Fruit fly (Drosophila melanogaster) whole organism, embryonic: ENCODE data around the gene Zdhhc8.

ENCODE experiments used
- Antp ChIP-seq: fragments of 200-800 bp; sonication (Bioruptor generic); optimal IDR thresholded peaks from 3 replicates; lab custom pipeline; 2016; ENCODE audit warnings: missing biosample characterization, missing genetic modification characterization
- Atf6 ChIP-seq: fragments of 200-800 bp; sonication (Bioruptor generic); IDR thresholded peaks from 2 replicates; pipeline ENCODE4 v1.3.6; 2022; ENCODE audit warnings: missing biosample characterization, missing genetic modification characterization
- CG10209 ChIP-seq: fragments of 200-800 bp; sonication (Bioruptor generic); optimal IDR thresholded peaks from 3 replicates; lab custom pipeline; 2017; ENCODE audit warnings: missing biosample characterization, mild to moderate bottlenecking, missing genetic modification characterization, missing genetic modification reagents
- CG10366 ChIP-seq: fragments of 200-800 bp; sonication (Bioruptor generic); IDR thresholded peaks from 2 replicates; pipeline ENCODE4 v1.3.6; 2022; ENCODE audit warnings: missing biosample characterization, missing genetic modification characterization
- CG10959 ChIP-seq: fragments of 200-800 bp; sonication (Bioruptor generic); IDR thresholded peaks from 2 replicates; pipeline ENCODE4 v1.3.6; 2022; ENCODE audit warnings: missing biosample characterization, missing genetic modification characterization
- CG12942 ChIP-seq: fragments of 200-800 bp; sonication (Bioruptor generic); optimal IDR thresholded peaks from 3 replicates; lab custom pipeline; 2016; ENCODE audit warnings: missing biosample characterization, missing genetic modification characterization
- CG15011 ChIP-seq: fragments of 200-800 bp; sonication (Bioruptor generic); optimal IDR thresholded peaks from 3 replicates; lab custom pipeline; 2018; ENCODE audit warnings: missing biosample characterization, mild to moderate bottlenecking, missing genetic modification characterization
- CG17328 ChIP-seq: fragments of 200-800 bp; sonication (Bioruptor generic); IDR thresholded peaks from 2 replicates; pipeline ENCODE4 v1.3.6; 2022; ENCODE audit warnings: missing biosample characterization, missing genetic modification characterization
- CG17359 ChIP-seq: fragments of 200-800 bp; sonication (Bioruptor generic); optimal IDR thresholded peaks from 3 replicates; lab custom pipeline; 2018; ENCODE audit warnings: missing biosample characterization, mild to moderate bottlenecking, missing genetic modification characterization, moderate library complexity
- CG17612 ChIP-seq: fragments of 200-800 bp; sonication (Bioruptor generic); IDR thresholded peaks from 2 replicates; pipeline ENCODE4 v1.3.6; 2022; ENCODE audit warnings: missing biosample characterization, missing genetic modification characterization
- CG2678 ChIP-seq: fragments of 200-800 bp; sonication (Bioruptor generic); optimal IDR thresholded peaks from 3 replicates; lab custom pipeline; 2019; ENCODE audit warnings: missing biosample characterization, mild to moderate bottlenecking, missing genetic modification characterization, moderate library complexity
- CG31365 ChIP-seq: fragments of 200-800 bp; sonication (Bioruptor generic); optimal IDR thresholded peaks from 2 replicates; lab custom pipeline; 2018; ENCODE audit warnings: missing biosample characterization, mild to moderate bottlenecking, missing genetic modification characterization
- CG31441 ChIP-seq: fragments of 200-800 bp; sonication (Bioruptor generic); IDR thresholded peaks from 2 replicates; pipeline ENCODE4 v1.3.6; 2022; ENCODE audit warnings: missing biosample characterization, missing genetic modification characterization
- CG34422 ChIP-seq: fragments of 200-800 bp; sonication (Bioruptor generic); IDR thresholded peaks from 3 replicates; pipeline ENCODE4 v1.3.6; 2022; ENCODE audit warnings: missing biosample characterization, missing genetic modification characterization
- CG7556 ChIP-seq: fragments of 200-800 bp; sonication (Bioruptor generic); optimal IDR thresholded peaks from 2 replicates; lab custom pipeline; 2017; ENCODE audit warnings: missing biosample characterization, mild to moderate bottlenecking, missing genetic modification characterization
- CG7745 ChIP-seq: fragments of 200-800 bp; sonication (Bioruptor generic); optimal IDR thresholded peaks from 2 replicates; lab custom pipeline; 2018; ENCODE audit warnings: missing biosample characterization, mild to moderate bottlenecking, missing genetic modification characterization, moderate library complexity
- CoRest ChIP-seq: fragments of 200-800 bp; sonication (Bioruptor generic); optimal IDR thresholded peaks from 3 replicates; lab custom pipeline; 2018; ENCODE audit warnings: missing biosample characterization, mild to moderate bottlenecking, missing genetic modification characterization, moderate library complexity
- Dfd ChIP-seq, 2 experiments: fragments of >200 bp; optimal IDR thresholded peaks; 2 replicates each; lab custom pipeline; 2017; ENCODE audit warnings: missing biosample characterization in 2 of 2, missing genetic modification characterization in 2 of 2
- Dip3 ChIP-seq: fragments of 200-800 bp; sonication (Bioruptor generic); optimal IDR thresholded peaks from 3 replicates; lab custom pipeline; 2016; ENCODE audit warnings: missing biosample characterization, missing genetic modification characterization
- E2f2 ChIP-seq: fragments of 200-800 bp; sonication (Bioruptor generic); IDR thresholded peaks from 2 replicates; pipeline ENCODE4 v1.3.6; 2022; ENCODE audit warnings: missing biosample characterization, missing genetic modification characterization
- Eip74EF ChIP-seq, 2 experiments: fragments of 200-800 bp in 1 of 2; fragments of >200 bp in 1 of 2; sonication (Bioruptor generic) in 1 of 2; optimal IDR thresholded peaks; 2 replicates each; lab custom pipeline; 2017 to 2019; ENCODE audit warnings: missing biosample characterization in 2 of 2, missing genetic modification characterization in 2 of 2, mild to moderate bottlenecking in 1 of 2, moderate library complexity in 1 of 2
- Fer1 ChIP-seq: fragments of 200-800 bp; sonication (Bioruptor generic); optimal IDR thresholded peaks from 2 replicates; lab custom pipeline; 2017; ENCODE audit warnings: missing biosample characterization, mild to moderate bottlenecking, missing genetic modification characterization
- Fer2 ChIP-seq: fragments of 200-800 bp; sonication (Bioruptor generic); optimal IDR thresholded peaks from 2 replicates; lab custom pipeline; 2018; ENCODE audit warnings: missing biosample characterization, mild to moderate bottlenecking, missing genetic modification characterization, moderate library complexity
- Hey ChIP-seq: fragments of 200-800 bp; sonication (Bioruptor generic); optimal IDR thresholded peaks from 3 replicates; lab custom pipeline; 2018; ENCODE audit warnings: missing biosample characterization, mild to moderate bottlenecking, missing genetic modification characterization
- Hr39 ChIP-seq: fragments of >200 bp; optimal IDR thresholded peaks from 2 replicates; lab custom pipeline; 2017
- Nf-YA ChIP-seq: fragments of 200-800 bp; sonication (Bioruptor generic); IDR thresholded peaks from 2 replicates; pipeline ENCODE4 v1.3.6; 2022; ENCODE audit warnings: missing biosample characterization, missing genetic modification characterization
- Oli ChIP-seq: fragments of 200-800 bp; sonication (Bioruptor generic); optimal IDR thresholded peaks from 2 replicates; lab custom pipeline; 2018; ENCODE audit warnings: missing biosample characterization, mild to moderate bottlenecking, missing genetic modification characterization, moderate library complexity
- Sin3A ChIP-seq: fragments of >200 bp; optimal IDR thresholded peaks from 2 replicates; lab custom pipeline; 2018
- Stat92E ChIP-seq, 3 experiments: fragments of >200 bp in 2 of 3; fragments of 200-800 bp in 1 of 3; sonication (Bioruptor generic) in 1 of 3; optimal IDR thresholded peaks; 2 replicates each; lab custom pipeline; 2017 to 2019; ENCODE audit warnings: missing biosample characterization in 3 of 3, missing genetic modification characterization in 3 of 3, mild to moderate bottlenecking in 1 of 3, moderate library complexity in 1 of 3
- TFAM ChIP-seq: fragments of 200-800 bp; sonication (Bioruptor generic); optimal IDR thresholded peaks from 2 replicates; lab custom pipeline; 2017; ENCODE audit warnings: missing biosample characterization, missing genetic modification characterization, inconsistent platforms
- bigmax ChIP-seq: fragments of 200-800 bp; sonication (Bioruptor generic); optimal IDR thresholded peaks from 2 replicates; lab custom pipeline; 2018; ENCODE audit warnings: missing biosample characterization, mild to moderate bottlenecking, missing genetic modification characterization
- cad ChIP-seq: fragments of >200 bp; optimal IDR thresholded peaks from 2 replicates; lab custom pipeline; 2017; ENCODE audit warnings: missing biosample characterization, missing genetic modification characterization
- crp ChIP-seq, 2 experiments: fragments of 200-800 bp; sonication (Bioruptor generic); optimal IDR thresholded peaks; 2 replicates in 1 of 2; 3 replicates in 1 of 2; lab custom pipeline; 2017; ENCODE audit warnings: missing biosample characterization in 2 of 2, missing genetic modification characterization in 2 of 2, mild to moderate bottlenecking in 1 of 2, moderate library complexity in 1 of 2
- dan ChIP-seq: fragments of 200-800 bp; sonication (Bioruptor generic); IDR thresholded peaks from 2 replicates; pipeline ENCODE4 v1.3.6; 2022; ENCODE audit warnings: missing biosample characterization, missing genetic modification characterization
- dati ChIP-seq: fragments of 200-800 bp; sonication (Bioruptor generic); IDR thresholded peaks from 2 replicates; pipeline ENCODE4 v1.3.6; 2022; ENCODE audit warnings: missing biosample characterization, missing genetic modification characterization
- en ChIP-seq: fragments of 200-800 bp; sonication (Bioruptor generic); optimal IDR thresholded peaks from 2 replicates; lab custom pipeline; 2016; ENCODE audit warnings: missing biosample characterization, missing genetic modification characterization
- esg ChIP-seq: fragments of 200-800 bp; sonication (Bioruptor generic); conservative IDR thresholded peaks from 2 replicates; pipeline ENCODE4 v1.3.6; 2022; ENCODE audit warnings: missing biosample characterization, missing genetic modification characterization
- eve ChIP-seq, 2 experiments: fragments of >200 bp; optimal IDR thresholded peaks; 2 replicates each; lab custom pipeline; 2017; ENCODE audit warnings: missing biosample characterization in 2 of 2, missing genetic modification characterization in 2 of 2
- fd102C ChIP-seq: fragments of 200-800 bp; sonication (Bioruptor generic); optimal IDR thresholded peaks from 2 replicates; lab custom pipeline; 2018; ENCODE audit warnings: missing biosample characterization, mild to moderate bottlenecking, missing genetic modification characterization, moderate library complexity
- jing ChIP-seq: fragments of 200-800 bp; sonication (Bioruptor generic); optimal IDR thresholded peaks from 2 replicates; lab custom pipeline; 2018; ENCODE audit warnings: missing biosample characterization, mild to moderate bottlenecking, missing genetic modification characterization
- lola ChIP-seq, 3 experiments: fragments of >200 bp in 2 of 3; fragments of 200-800 bp in 1 of 3; sonication (Bioruptor generic) in 1 of 3; optimal IDR thresholded peaks; 2 replicates each; lab custom pipeline; 2017 to 2019; ENCODE audit warnings: missing biosample characterization in 3 of 3, missing genetic modification characterization in 3 of 3, mild to moderate bottlenecking in 1 of 3, moderate library complexity in 1 of 3
- nom ChIP-seq: fragments of 200-800 bp; sonication (Bioruptor generic); optimal IDR thresholded peaks from 2 replicates; lab custom pipeline; 2017; ENCODE audit warnings: missing biosample characterization, missing genetic modification characterization, mild to moderate bottlenecking, moderate library complexity, missing genetic modification reagents
- otp ChIP-seq: fragments of 200-800 bp; sonication (Bioruptor generic); IDR thresholded peaks from 3 replicates; pipeline ENCODE4, ENCODE4 v1.3.6; 2022; ENCODE audit warnings: missing biosample characterization, missing genetic modification characterization
- psq ChIP-seq: fragments of 200-800 bp; sonication (Bioruptor generic); optimal IDR thresholded peaks from 2 replicates; lab custom pipeline; 2017; ENCODE audit warnings: missing biosample characterization, missing genetic modification characterization
- run ChIP-seq: fragments of 200-800 bp; sonication (Bioruptor generic); optimal IDR thresholded peaks from 3 replicates; lab custom pipeline; 2018; ENCODE audit warnings: missing biosample characterization, mild to moderate bottlenecking, missing genetic modification characterization
- sens ChIP-seq: fragments of 200-800 bp; sonication (Bioruptor generic); peaks from one replicate; lab custom pipeline; 2016; ENCODE audit warnings: missing biosample characterization, missing genetic modification characterization
- sob ChIP-seq: fragments of 200-800 bp; sonication (Bioruptor generic); IDR thresholded peaks from 2 replicates; pipeline ENCODE4 v1.3.6; 2022; ENCODE audit warnings: missing biosample characterization, missing genetic modification characterization
- stc ChIP-seq: fragments of 200-800 bp; sonication (Bioruptor generic); IDR thresholded peaks from 2 replicates; pipeline ENCODE4 v1.3.6; 2022; ENCODE audit warnings: missing biosample characterization, missing genetic modification characterization
- tx ChIP-seq: fragments of 200-800 bp; sonication (Bioruptor generic); optimal IDR thresholded peaks from 2 replicates; lab custom pipeline; 2016; ENCODE audit warnings: missing biosample characterization, missing genetic modification characterization
- unc-4 ChIP-seq: fragments of 200-800 bp; sonication (Bioruptor generic); IDR thresholded peaks from 2 replicates; pipeline ENCODE4 v1.3.6; 2022; ENCODE audit warnings: missing biosample characterization, missing genetic modification characterization; ENCODE audit not compliant: partially characterized antibody

Gene Zdhhc8

DNA sequence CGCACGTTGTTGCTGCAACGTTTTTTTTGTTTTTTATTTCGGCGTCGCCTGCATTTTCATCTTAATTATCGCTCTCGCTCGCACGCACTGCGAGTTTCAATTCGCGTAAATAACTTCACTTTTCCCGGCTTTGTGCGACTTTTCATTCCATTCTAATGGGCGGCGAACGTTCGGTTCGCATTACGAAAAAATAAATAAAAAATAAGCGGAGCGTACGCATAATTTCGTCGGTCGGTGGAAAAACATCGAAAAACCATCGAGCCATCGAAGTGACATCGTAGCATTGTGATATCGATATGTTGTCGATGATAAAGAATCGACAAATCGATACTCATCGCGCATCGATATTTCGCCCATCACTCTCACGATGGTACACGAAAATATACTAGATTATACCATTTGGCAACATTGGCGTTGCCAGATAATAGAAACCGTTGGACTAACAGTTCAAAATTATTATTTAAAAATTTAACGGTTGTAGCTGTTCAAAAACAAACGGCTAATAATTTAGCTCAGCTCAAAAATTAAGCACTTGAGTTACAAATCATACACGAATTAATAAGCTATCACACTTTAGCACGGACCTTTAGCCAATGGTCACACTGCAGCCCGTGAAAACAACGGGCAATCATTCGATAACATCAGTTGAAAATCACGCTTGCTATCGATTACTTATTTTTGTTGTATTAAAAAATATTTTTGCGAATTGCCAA is at the start of gene Zdhhc8, which contains the start of gene BCL7-like (continued):
- no peak for TF ChIP-seq CG10959
- TF ChIP-seq Atf6 (GFP tag; lab: Robert Waterston, UW) = no peak
- no peak for TF ChIP-seq CG7556 (GFP tag; lab: Kevin White, UChicago)
- peak; percentile 63 for TF ChIP-seq CoRest (tag; lab: Kevin White, UChicago)
- no peak for TF ChIP-seq fd102C (GFP tag; lab: Kevin White, UChicago)
- no peak for TF ChIP-seq dan (GFP tag; lab: Robert Waterston, UW)
- no peak for TF ChIP-seq CG31365
- peak; percentile 17; the same call in 1 of the 2 replicates for TF ChIP-seq CG10366 (GFP tag; lab: Robert Waterston, UW)
- TF ChIP-seq Oli = no peak
- TF ChIP-seq jing = no peak
- TF ChIP-seq unc-4 = peak; percentile 97
- peak; percentile 96 for TF ChIP-seq Sin3A (lab: Kevin White, UChicago)
- TF ChIP-seq Nf-YA (GFP tag; lab: Robert Waterston, UW) = no peak
- peak; percentile 18 for TF ChIP-seq Dip3 (GFP tag; lab: Kevin White, UChicago)
- peak; percentile 89 for TF ChIP-seq sens (GFP tag; lab: Kevin White, UChicago)
- no peak for TF ChIP-seq TFAM (GFP tag; lab: Kevin White, UChicago)
- TF ChIP-seq psq (GFP tag; lab: Kevin White, UChicago) = no peak
- peak in 1 of 3 experiments; percentile 21 for TF ChIP-seq lola (GFP tag; optimal IDR thresholded peaks at IDR 0.05; lab: Kevin White, UChicago)
- TF ChIP-seq CG31441 = peak; percentile 51; the same call in 1 of the 2 replicates
- TF ChIP-seq en (GFP tag; lab: Kevin White, UChicago) = no peak
- TF ChIP-seq CG17328 = no peak
- no peak for TF ChIP-seq CG17359 (tag; lab: Kevin White, UChicago)
- no peak for TF ChIP-seq Hr39 (lab: Kevin White, UChicago)
- TF ChIP-seq CG17612 (GFP tag; lab: Robert Waterston, UW) = no peak
- 0 out of 2 replicates have a peak, but pooled peaks have one; percentile 39 for TF ChIP-seq esg (GFP tag; lab: Robert Waterston, UW)
- TF ChIP-seq crp (GFP tag; optimal IDR thresholded peaks at IDR 0.05; lab: Kevin White, UChicago) = peak in 1 of 2 experiments; percentile 29
- peak; percentile 49 for TF ChIP-seq tx (GFP tag; lab: Kevin White, UChicago)
- peak; percentile 7 for TF ChIP-seq CG10209 (GFP tag; lab: Kevin White, UChicago)
- no peak for TF ChIP-seq bigmax
- TF ChIP-seq nom (GFP tag; lab: Kevin White, UChicago) = peak; percentile 37
- no peak; the same call in 2 of the 3 replicates for TF ChIP-seq CG34422 (GFP tag; lab: Robert Waterston, UW)
- TF ChIP-seq dati (GFP tag; lab: Robert Waterston, UW) = no peak
- no peak for TF ChIP-seq stc (GFP tag; lab: Robert Waterston, UW)
- no peak for TF ChIP-seq Hey (tag; lab: Kevin White, UChicago)
- TF ChIP-seq otp (GFP tag; lab: Robert Waterston, UW) = no peak
- no peak; the same call in 1 of the 2 replicates for TF ChIP-seq sob (GFP tag; lab: Robert Waterston, UW)
- no peak for TF ChIP-seq CG2678 (tag; lab: Kevin White, UChicago)
- TF ChIP-seq CG12942 (GFP tag; lab: Kevin White, UChicago) = peak; percentile 37
- TF ChIP-seq Dfd (GFP tag; optimal IDR thresholded peaks at IDR 0.05; lab: Kevin White, UChicago) = no peak
- TF ChIP-seq Stat92E (GFP tag; optimal IDR thresholded peaks at IDR 0.05; lab: Kevin White, UChicago) = peak in 1 of 3 experiments; percentile 0
- TF ChIP-seq CG7745 (tag; lab: Kevin White, UChicago) = no peak
- TF ChIP-seq Fer2 = no peak
- peak; percentile 60 for TF ChIP-seq E2f2 (GFP tag; lab: Robert Waterston, UW)
- no peak for TF ChIP-seq CG15011 (GFP tag; lab: Kevin White, UChicago)
- no peak for TF ChIP-seq run (tag; lab: Kevin White, UChicago)
- TF ChIP-seq Antp (GFP tag; lab: Kevin White, UChicago) = no peak
- TF ChIP-seq Fer1 (GFP tag; lab: Kevin White, UChicago) = no peak
- no peak for TF ChIP-seq cad (GFP tag; lab: Kevin White, UChicago)
- TF ChIP-seq eve (GFP tag; optimal IDR thresholded peaks at IDR 0.05; lab: Kevin White, UChicago) = no peak
- no peak for TF ChIP-seq Eip74EF (GFP tag; optimal IDR thresholded peaks at IDR 0.05; lab: Kevin White, UChicago)
